Fruit fly (Drosophila melanogaster) whole organism, embryonic: ENCODE data around the gene Hmbs.

Experiments
- Antp ChIP-seq: fragments of 200-800 bp; sonication (Bioruptor generic); optimal IDR thresholded peaks from 3 replicates; lab custom pipeline; 2016; ENCODE audit warnings: missing biosample characterization, missing genetic modification characterization
- Atf6 ChIP-seq: fragments of 200-800 bp; sonication (Bioruptor generic); IDR thresholded peaks from 2 replicates; pipeline ENCODE4 v1.3.6; 2022; ENCODE audit warnings: missing biosample characterization, missing genetic modification characterization
- C15 ChIP-seq: fragments of 200-800 bp; sonication (Bioruptor generic); IDR thresholded peaks from 3 replicates; pipeline ENCODE4 v1.3.6; 2022; ENCODE audit warnings: missing biosample characterization, missing genetic modification characterization
- CG10543 ChIP-seq: fragments of 200-800 bp; sonication (Bioruptor generic); optimal IDR thresholded peaks from 3 replicates; lab custom pipeline; 2017; ENCODE audit warnings: missing biosample characterization, mild to moderate bottlenecking, missing genetic modification characterization, moderate library complexity
- CG11398 ChIP-seq: fragments of 200-800 bp; sonication (Bioruptor generic); optimal IDR thresholded peaks from 2 replicates; lab custom pipeline; 2016; ENCODE audit warnings: missing biosample characterization, missing genetic modification characterization
- CG15479 ChIP-seq: fragments of 200-800 bp; sonication (Bioruptor generic); optimal IDR thresholded peaks from 3 replicates; lab custom pipeline; 2019; ENCODE audit warnings: missing biosample characterization, mild to moderate bottlenecking, missing genetic modification characterization, moderate library complexity
- CG15601 ChIP-seq: fragments of 200-800 bp; sonication (Bioruptor generic); optimal IDR thresholded peaks from 3 replicates; lab custom pipeline; 2019; ENCODE audit warnings: missing biosample characterization, mild to moderate bottlenecking, missing genetic modification characterization, moderate library complexity
- CG1603 ChIP-seq: fragments of 200-800 bp; sonication (Bioruptor generic); optimal IDR thresholded peaks from 2 replicates; lab custom pipeline; 2019; ENCODE audit warnings: missing biosample characterization, mild to moderate bottlenecking, missing genetic modification characterization, moderate library complexity
- CG1792 ChIP-seq: fragments of 200-800 bp; sonication (Bioruptor generic); optimal IDR thresholded peaks from 2 replicates; lab custom pipeline; 2016; ENCODE audit warnings: missing biosample characterization, missing genetic modification characterization
- CG18619 ChIP-seq: fragments of 200-800 bp; sonication (Bioruptor generic); optimal IDR thresholded peaks from 3 replicates; lab custom pipeline; 2017; ENCODE audit warnings: missing biosample characterization, mild to moderate bottlenecking, missing genetic modification characterization
- CG30020 ChIP-seq: fragments of 200-800 bp; optimal IDR thresholded peaks from 2 replicates; lab custom pipeline; 2019; ENCODE audit warnings: missing biosample characterization, mild to moderate bottlenecking, missing genetic modification characterization, moderate library complexity
- CG30403 ChIP-seq: fragments of 200-800 bp; sonication (Bioruptor generic); optimal IDR thresholded peaks from 3 replicates; lab custom pipeline; 2016; ENCODE audit warnings: missing biosample characterization, missing genetic modification characterization
- CG34422 ChIP-seq: fragments of 200-800 bp; sonication (Bioruptor generic); IDR thresholded peaks from 3 replicates; pipeline ENCODE4 v1.3.6; 2022; ENCODE audit warnings: missing biosample characterization, missing genetic modification characterization
- CG4730 ChIP-seq: fragments of 200-800 bp; sonication (Bioruptor generic); IDR thresholded peaks from 2 replicates; pipeline ENCODE4 v1.3.6; 2022; ENCODE audit warnings: missing biosample characterization, missing genetic modification characterization
- CG6175 ChIP-seq: fragments of 200-800 bp; sonication (Bioruptor generic); IDR thresholded peaks from 3 replicates; pipeline ENCODE4 v1.3.6; 2022; ENCODE audit warnings: missing biosample characterization, missing genetic modification characterization
- CG7839 ChIP-seq: fragments of 200-800 bp; sonication (Bioruptor generic); optimal IDR thresholded peaks from 3 replicates; lab custom pipeline; 2018; ENCODE audit warnings: missing biosample characterization, mild to moderate bottlenecking, missing genetic modification characterization, moderate library complexity
- CG9215 ChIP-seq: fragments of 200-800 bp; sonication (Bioruptor generic); IDR thresholded peaks from 2 replicates; pipeline ENCODE4 v1.3.6; 2022; ENCODE audit warnings: missing biosample characterization, missing genetic modification characterization
- CG9609 ChIP-seq: fragments of 200-800 bp; sonication (Bioruptor generic); optimal IDR thresholded peaks from 3 replicates; lab custom pipeline; 2016; ENCODE audit warnings: missing biosample characterization, missing genetic modification characterization
- Doc3 ChIP-seq: fragments of 200-800 bp; sonication (Bioruptor generic); IDR thresholded peaks from 3 replicates; pipeline ENCODE4 v1.3.6; 2022; ENCODE audit warnings: missing biosample characterization, missing genetic modification characterization; ENCODE audit not compliant: partially characterized antibody
- Ets65A ChIP-seq: fragments of 200-800 bp; sonication (Bioruptor generic); peaks from one replicate; lab custom pipeline; 2016; ENCODE audit warnings: missing biosample characterization, missing genetic modification characterization
- HLH3B ChIP-seq: fragments of 200-800 bp; sonication (Bioruptor generic); IDR thresholded peaks from 2 replicates; pipeline ENCODE4 v1.3.6; 2022; ENCODE audit warnings: missing biosample characterization, missing genetic modification characterization
- Mad ChIP-seq: fragments of 200-800 bp; sonication (Bioruptor generic); optimal IDR thresholded peaks from 2 replicates; lab custom pipeline; 2016; ENCODE audit warnings: missing biosample characterization, missing genetic modification characterization
- Med ChIP-seq: fragments of 200-800 bp; sonication (Bioruptor generic); peaks from one replicate; lab custom pipeline; 2016; ENCODE audit warnings: missing biosample characterization, missing genetic modification characterization, mild to moderate bottlenecking, inconsistent platforms, moderate library complexity
- Nf-YB ChIP-seq: fragments of 200-800 bp; sonication (Bioruptor generic); optimal IDR thresholded peaks from 3 replicates; lab custom pipeline; 2019; ENCODE audit warnings: missing biosample characterization, mild to moderate bottlenecking, missing genetic modification characterization, moderate library complexity
- Pdp1 ChIP-seq, 2 experiments: fragments of 200-800 bp; sonication (Bioruptor generic); optimal IDR thresholded peaks; 3 replicates each; lab custom pipeline; 2016; ENCODE audit warnings: missing biosample characterization in 2 of 2, missing genetic modification characterization in 2 of 2, mild to moderate bottlenecking in 1 of 2, moderate library complexity in 1 of 2
- Scr ChIP-seq: fragments of 200-800 bp; sonication (Bioruptor generic); IDR thresholded peaks from 2 replicates; pipeline ENCODE4 v1.3.6; 2022; ENCODE audit warnings: missing biosample characterization, missing genetic modification characterization; ENCODE audit not compliant: partially characterized antibody
- Six4 ChIP-seq: fragments of 200-800 bp; sonication (Bioruptor generic); optimal IDR thresholded peaks from 2 replicates; lab custom pipeline; 2016; ENCODE audit warnings: missing biosample characterization, missing genetic modification characterization
- Trl ChIP-seq, 3 experiments: fragments of >200 bp in 2 of 3; fragments of 200-800 bp in 1 of 3; sonication (Bioruptor generic) in 1 of 3; optimal IDR thresholded peaks; 2 replicates in 1 of 3; 3 replicates in 2 of 3; lab custom pipeline; 2016 to 2017; ENCODE audit warnings: missing biosample characterization in 1 of 3, missing genetic modification characterization in 1 of 3
- Vsx1 ChIP-seq: fragments of 200-800 bp; sonication (Bioruptor generic); optimal IDR thresholded peaks from 2 replicates; lab custom pipeline; 2017; ENCODE audit warnings: missing biosample characterization, mild to moderate bottlenecking, missing genetic modification characterization, missing genetic modification reagents
- YL-1 ChIP-seq: fragments of 200-800 bp; sonication (Bioruptor generic); optimal IDR thresholded peaks from 3 replicates; lab custom pipeline; 2017; ENCODE audit warnings: missing biosample characterization, mild to moderate bottlenecking, missing genetic modification characterization
- amos ChIP-seq: fragments of 200-800 bp; sonication (Bioruptor generic); IDR thresholded peaks from 2 replicates; pipeline ENCODE4 v1.3.6; 2022; ENCODE audit warnings: missing biosample characterization, missing genetic modification characterization; ENCODE audit not compliant: partially characterized antibody
- ato ChIP-seq: fragments of 200-800 bp; sonication (Bioruptor generic); IDR thresholded peaks from 2 replicates; pipeline ENCODE4 v1.3.6; 2022; ENCODE audit warnings: missing biosample characterization, missing genetic modification characterization; ENCODE audit not compliant: partially characterized antibody
- cas ChIP-seq: fragments of 200-800 bp; sonication (Bioruptor generic); IDR thresholded peaks from 2 replicates; pipeline ENCODE4 v1.3.6; 2022; ENCODE audit warnings: missing biosample characterization, missing genetic modification characterization
- cato ChIP-seq: fragments of 200-800 bp; sonication (Bioruptor generic); optimal IDR thresholded peaks from 2 replicates; lab custom pipeline; 2016; ENCODE audit warnings: missing biosample characterization, missing genetic modification characterization, borderline replicate concordance
- emc ChIP-seq: fragments of 200-800 bp; sonication (Bioruptor generic); optimal IDR thresholded peaks from 2 replicates; lab custom pipeline; 2016; ENCODE audit warnings: missing biosample characterization, missing genetic modification characterization
- ems ChIP-seq: fragments of 200-800 bp; sonication (Bioruptor generic); optimal IDR thresholded peaks from 3 replicates; lab custom pipeline; 2016; ENCODE audit warnings: missing biosample characterization, missing genetic modification characterization
- exex ChIP-seq: fragments of 200-800 bp; sonication (Bioruptor generic); optimal IDR thresholded peaks from 4 replicates; lab custom pipeline; 2018; ENCODE audit warnings: missing biosample characterization, mild to moderate bottlenecking, missing genetic modification characterization, moderate library complexity
- fu2 ChIP-seq: fragments of 200-800 bp; sonication (Bioruptor generic); optimal IDR thresholded peaks from 2 replicates; lab custom pipeline; 2016; ENCODE audit warnings: missing biosample characterization, missing genetic modification characterization
- gcm ChIP-seq: fragments of 200-800 bp; sonication (Bioruptor generic); optimal IDR thresholded peaks from 2 replicates; lab custom pipeline; 2019; ENCODE audit warnings: missing biosample characterization, mild to moderate bottlenecking, missing genetic modification characterization, moderate library complexity
- pros ChIP-seq: fragments of 200-800 bp; sonication (Bioruptor generic); optimal IDR thresholded peaks from 3 replicates; lab custom pipeline; 2019; ENCODE audit warnings: missing biosample characterization, mild to moderate bottlenecking, missing genetic modification characterization, moderate library complexity
- pzg ChIP-seq: fragments of 200-800 bp; sonication (Bioruptor generic); optimal IDR thresholded peaks from 3 replicates; lab custom pipeline; 2018; ENCODE audit warnings: missing biosample characterization, mild to moderate bottlenecking, missing genetic modification characterization, moderate library complexity
- scrt ChIP-seq: fragments of 200-800 bp; sonication (Bioruptor generic); optimal IDR thresholded peaks from 2 replicates; lab custom pipeline; 2018; ENCODE audit warnings: missing biosample characterization, mild to moderate bottlenecking, missing genetic modification characterization, moderate library complexity
- sens ChIP-seq: fragments of 200-800 bp; sonication (Bioruptor generic); peaks from one replicate; lab custom pipeline; 2016; ENCODE audit warnings: missing biosample characterization, missing genetic modification characterization
- sisA ChIP-seq: fragments of 200-800 bp; sonication (Bioruptor generic); IDR thresholded peaks from 2 replicates; pipeline ENCODE4 v1.3.6; 2022; ENCODE audit warnings: missing biosample characterization, missing genetic modification characterization
- so ChIP-seq: fragments of 200-800 bp; sonication (Bioruptor generic); IDR thresholded peaks from 3 replicates; pipeline ENCODE4 v1.3.6; 2022; ENCODE audit warnings: missing biosample characterization, missing genetic modification characterization
- ssp ChIP-seq: fragments of 200-800 bp; sonication (Bioruptor generic); IDR thresholded peaks from 2 replicates; pipeline ENCODE4 v1.3.6; 2022; ENCODE audit warnings: missing biosample characterization, missing genetic modification characterization
- sug ChIP-seq: fragments of 200-800 bp; optimal IDR thresholded peaks from 2 replicates; lab custom pipeline; 2019; ENCODE audit warnings: missing biosample characterization, mild to moderate bottlenecking, missing genetic modification characterization, moderate library complexity
- toy ChIP-seq: fragments of 200-800 bp; sonication (Bioruptor generic); IDR thresholded peaks from 2 replicates; pipeline ENCODE4 v1.3.6; 2022; ENCODE audit warnings: missing biosample characterization, missing genetic modification characterization
- tx ChIP-seq: fragments of 200-800 bp; sonication (Bioruptor generic); optimal IDR thresholded peaks from 2 replicates; lab custom pipeline; 2016; ENCODE audit warnings: missing biosample characterization, missing genetic modification characterization
- unc-4 ChIP-seq: fragments of 200-800 bp; sonication (Bioruptor generic); IDR thresholded peaks from 2 replicates; pipeline ENCODE4 v1.3.6; 2022; ENCODE audit warnings: missing biosample characterization, missing genetic modification characterization; ENCODE audit not compliant: partially characterized antibody
- zen2 ChIP-seq: fragments of 200-800 bp; sonication (Bioruptor generic); IDR thresholded peaks from 3 replicates; pipeline ENCODE4 v1.3.6; 2022; ENCODE audit warnings: missing biosample characterization, missing genetic modification characterization; ENCODE audit not compliant: partially characterized antibody

Gene Hmbs

DNA sequence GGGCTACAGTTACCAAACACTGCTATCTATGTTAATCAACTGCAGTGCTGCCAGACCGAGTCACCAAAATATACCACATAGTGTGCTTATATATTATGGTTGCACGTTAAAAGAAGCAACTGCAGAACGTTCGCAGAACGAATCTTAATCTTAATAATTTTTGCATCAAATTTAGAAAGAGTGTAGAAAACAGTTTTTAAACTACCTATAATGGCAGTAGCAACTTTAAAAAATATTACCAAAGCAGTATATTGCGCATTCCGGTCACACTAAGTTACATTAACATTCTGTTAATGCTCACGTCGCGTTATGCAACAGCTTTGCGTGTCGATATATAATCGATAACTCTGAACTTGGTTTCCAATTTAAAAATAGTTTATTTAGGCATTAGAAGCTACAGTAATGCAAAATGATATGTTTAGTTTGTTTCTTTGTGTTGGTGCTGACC, 7.5 kb downstream of the Hmbs start, which contains the start of gene indra (continued):
- TF ChIP-seq CG11398 (GFP tag; lab: Kevin White, UChicago) (peak; percentile 12), cato (GFP tag; lab: Kevin White, UChicago) (peak; percentile 64), CG30403 (GFP tag; lab: Kevin White, UChicago) (peak; percentile 71), cas (GFP tag; lab: Robert Waterston, UW) (peak; percentile 56; the same call in 1 of the 2 replicates), pzg (peak; percentile 75), tx (GFP tag; lab: Kevin White, UChicago) (peak; percentile 45), Antp (GFP tag; lab: Kevin White, UChicago) (peak; percentile 61), CG1603 (tag; lab: Kevin White, UChicago) (peak; percentile 27), Pdp1 (GFP tag; optimal IDR thresholded peaks at IDR 0.05; lab: Kevin White, UChicago) (peak; percentile 52 to 100), Mad (GFP tag; lab: Kevin White, UChicago) (peak; percentile 58), Six4 (GFP tag; lab: Kevin White, UChicago) (peak; percentile 23), so (GFP tag; lab: Robert Waterston, UW) (no peak), CG9215 (peak; percentile 55; the same call in 1 of the 2 replicates), Nf-YB (GFP tag; lab: Kevin White, UChicago) (peak; percentile 12), fu2 (GFP tag; lab: Kevin White, UChicago) (peak; percentile 71), sisA (no peak), Trl (optimal IDR thresholded peaks at IDR 0.05; lab: Kevin White, UChicago) (no peak), Trl (GFP tag; optimal IDR thresholded peaks at IDR 0.05; lab: Kevin White, UChicago) (peak; percentile 27), CG34422 (peak; percentile 19; the same call in 1 of the 3 replicates), unc-4 (peak; percentile 58; the same call in 1 of the 2 replicates), zen2 (no peak), YL-1 (peak; percentile 96), Vsx1 (GFP tag; lab: Kevin White, UChicago) (no peak), CG1792 (GFP tag; lab: Kevin White, UChicago) (peak; percentile 62), scrt (no peak), CG9609 (peak; percentile 61), CG4730 (GFP tag; lab: Robert Waterston, UW) (no peak), pros (no peak), ssp (GFP tag; lab: Robert Waterston, UW) (no peak), CG30020 (peak; percentile 59), ato (GFP tag; lab: Robert Waterston, UW) (peak; percentile 45; the same call in 1 of the 2 replicates), CG15479 (GFP tag; lab: Kevin White, UChicago) (peak; percentile 39), ems (GFP tag; lab: Kevin White, UChicago) (peak; percentile 63), toy (no peak), emc (GFP tag; lab: Kevin White, UChicago) (no peak), CG18619 (peak; percentile 28), sens (GFP tag; lab: Kevin White, UChicago) (peak; percentile 95)

DNA sequence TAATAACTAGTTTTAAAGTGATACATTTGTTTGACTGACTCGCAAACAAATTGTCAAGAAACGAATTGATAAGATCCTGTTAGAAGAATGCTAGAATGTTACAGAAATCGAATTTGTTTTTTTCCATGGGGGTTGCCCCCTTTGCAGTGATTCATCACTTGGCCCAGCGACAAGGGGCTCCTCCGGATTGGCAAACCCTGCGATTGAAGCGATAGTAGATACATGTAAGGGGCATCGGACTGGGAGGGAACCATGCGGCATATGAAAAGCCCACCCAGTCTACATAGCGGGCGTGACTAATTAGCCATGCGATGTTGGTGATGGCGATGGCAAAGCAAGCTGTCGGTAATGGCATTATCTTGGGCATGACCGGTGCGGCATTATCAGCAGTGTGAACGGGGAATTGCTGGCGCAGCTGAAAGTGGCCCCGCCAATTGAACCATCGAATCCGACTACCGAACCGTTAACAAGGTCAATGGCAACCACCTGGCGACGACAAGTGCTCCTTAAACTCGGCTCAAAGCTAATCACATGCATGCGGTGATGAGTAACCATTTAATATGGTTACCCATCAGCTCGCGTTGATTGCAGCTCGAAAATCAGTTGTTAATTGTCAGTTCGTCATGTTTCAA, 12.4 kb downstream of the Hmbs start:
- TF ChIP-seq HLH3B (GFP tag; lab: Robert Waterston, UW), result no peak
- 0 out of 3 replicates have a peak, but pooled peaks have one; percentile 14 for TF ChIP-seq CG6175
- peak; percentile 76 for TF ChIP-seq Ets65A (GFP tag; lab: Kevin White, UChicago)
- TF ChIP-seq sug (tag; lab: Kevin White, UChicago), result peak; percentile 51
- TF ChIP-seq Atf6 (GFP tag; lab: Robert Waterston, UW), result 0 out of 2 replicates have a peak, but pooled peaks have one; percentile 9
- TF ChIP-seq CG7839 (tag; lab: Kevin White, UChicago), result no peak
- no peak for TF ChIP-seq CG15601
- TF ChIP-seq Doc3, result 0 out of 3 replicates have a peak, but pooled peaks have one; percentile 15
- no peak for TF ChIP-seq C15 (GFP tag; lab: Robert Waterston, UW)
- peak; percentile 17; the same call in 1 of the 2 replicates for TF ChIP-seq Scr
- peak; percentile 44 for TF ChIP-seq CG10543 (GFP tag; lab: Kevin White, UChicago)
- TF ChIP-seq Med, result peak; percentile 70
- peak; percentile 9; the same call in 1 of the 2 replicates for TF ChIP-seq amos (GFP tag; lab: Robert Waterston, UW)
- peak; percentile 68 for TF ChIP-seq gcm (GFP tag; lab: Kevin White, UChicago)
- TF ChIP-seq exex, result peak; percentile 42
